Worm (Caenorhabditis elegans): ENCODE results near the gene F46C5.4.

ce11 chrII:8830917-8831316 lies 5.0 kb upstream of the F46C5.4 start:
- no peak for TF ChIP-seq flt-1 (GFP tag; IDR thresholded peaks at IDR 0.05)
- TF ChIP-seq klf-2 (GFP tag; conservative IDR thresholded peaks at IDR 0.05), result no peak
- TF ChIP-seq ztf-23 (GFP tag; IDR thresholded peaks at IDR 0.05), result no peak
- no peak for TF ChIP-seq med-1 (GFP tag; optimal IDR thresholded peaks at IDR 0.05; ENCODE audit: insufficient read depth)
- TF ChIP-seq cog-1 (tag; optimal IDR thresholded peaks at IDR 0.05), result no peak
- TF ChIP-seq ztf-29 (GFP tag; IDR thresholded peaks at IDR 0.05), result no peak
- no peak for TF ChIP-seq ref-1 (GFP tag; conservative IDR thresholded peaks at IDR 0.05)
- no peak for TF ChIP-seq T22C8.4 (GFP tag; IDR thresholded peaks at IDR 0.05)
- TF ChIP-seq tab-1 (GFP tag; IDR thresholded peaks at IDR 0.05), result no peak
